Fruit fly (Drosophila melanogaster): ENCODE data around the gene Rap1.

The Rap1 gene

dm6 chr3L:1861794-1862447, at the start of gene Rap1 (continued):
- no peak for TF ChIP-seq sqz (GFP tag; optimal IDR thresholded peaks at IDR 0.05)
- TF ChIP-seq CG8388 (GFP tag; optimal IDR thresholded peaks at IDR 0.05): no peak
- peak; percentile 35; the same call in 1 of the 2 replicates for TF ChIP-seq Drgx (GFP tag; IDR thresholded peaks at IDR 0.05)
- TF ChIP-seq trem (tag; optimal IDR thresholded peaks at IDR 0.05): peak; percentile 53
- peak; percentile 43 for TF ChIP-seq shn (GFP tag; optimal IDR thresholded peaks at IDR 0.05)
- TF ChIP-seq dysf (GFP tag; IDR thresholded peaks at IDR 0.05): peak; percentile 77
- peak; percentile 75 for TF ChIP-seq Meics (GFP tag; optimal IDR thresholded peaks at IDR 0.05)
- TF ChIP-seq CG1647 (GFP tag; optimal IDR thresholded peaks at IDR 0.05): peak; percentile 63
- peak; percentile 46 for TF ChIP-seq Rx (GFP tag; IDR thresholded peaks at IDR 0.05)
- no peak for TF ChIP-seq PHDP (tag; optimal IDR thresholded peaks at IDR 0.05)
- no peak for TF ChIP-seq fd64A (GFP tag; optimal IDR thresholded peaks at IDR 0.05)
- peak; percentile 86 for TF ChIP-seq CG2129 (GFP tag; IDR thresholded peaks at IDR 0.05; ENCODE audit: partially characterized antibody)
- no peak for TF ChIP-seq CG5180 (GFP tag; optimal IDR thresholded peaks at IDR 0.05)
- no peak for TF ChIP-seq tll (GFP tag; optimal IDR thresholded peaks at IDR 0.05)
- peak; percentile 9 for TF ChIP-seq CG8359 (GFP tag; optimal IDR thresholded peaks at IDR 0.05; ENCODE audit: borderline replicate concordance)
- TF ChIP-seq dpn (GFP tag; optimal IDR thresholded peaks at IDR 0.05): peak; percentile 45 to 70
- no peak for TF ChIP-seq sc (optimal IDR thresholded peaks at IDR 0.05)
- TF ChIP-seq sc (GFP tag; optimal IDR thresholded peaks at IDR 0.05): peak; percentile 14
- no peak for TF ChIP-seq CG6813 (GFP tag; optimal IDR thresholded peaks at IDR 0.05)
- peak; percentile 78; the same call in 2 of the 3 replicates for TF ChIP-seq jigr1 (GFP tag; IDR thresholded peaks at IDR 0.05)
- peak; percentile 57 for TF ChIP-seq Dip3 (GFP tag; optimal IDR thresholded peaks at IDR 0.05)
- TF ChIP-seq CHES-1-like (GFP tag; optimal IDR thresholded peaks at IDR 0.05): peak; percentile 41
- peak; percentile 89 for TF ChIP-seq Dll (GFP tag; IDR thresholded peaks at IDR 0.05; ENCODE audit: partially characterized antibody)
- TF ChIP-seq CG16863 (GFP tag; optimal IDR thresholded peaks at IDR 0.05): peak; percentile 25
- TF ChIP-seq rib (GFP tag; IDR thresholded peaks at IDR 0.05): no peak
- no peak for TF ChIP-seq Lpt (GFP tag; optimal IDR thresholded peaks at IDR 0.05)
- peak; percentile 67 for TF ChIP-seq al (GFP tag; IDR thresholded peaks at IDR 0.05)
- no peak for TF ChIP-seq Vsx1 (GFP tag; optimal IDR thresholded peaks at IDR 0.05)
- peak; percentile 53 for TF ChIP-seq E2f2 (GFP tag; IDR thresholded peaks at IDR 0.05)
- no peak for TF ChIP-seq pan (optimal IDR thresholded peaks at IDR 0.05)
- peak in 1 of 2 experiments; percentile 70 for TF ChIP-seq pan (GFP tag; optimal IDR thresholded peaks at IDR 0.05 in 1 of 2, IDR thresholded peaks at IDR 0.05 in 1 of 2)
- TF ChIP-seq schlank (tag; optimal IDR thresholded peaks at IDR 0.05): no peak
- peak; percentile 39 for TF ChIP-seq Myb (GFP tag; optimal IDR thresholded peaks at IDR 0.05)
- no peak for TF ChIP-seq CG15601 (tag; optimal IDR thresholded peaks at IDR 0.05)
- no peak for TF ChIP-seq CG13123 (GFP tag; optimal IDR thresholded peaks at IDR 0.05)
- TF ChIP-seq CG16815 (GFP tag; optimal IDR thresholded peaks at IDR 0.05): peak; percentile 18
- no peak for TF ChIP-seq gce (GFP tag; IDR thresholded peaks at IDR 0.05)
- TF ChIP-seq sens-2 (GFP tag; IDR thresholded peaks at IDR 0.05): no peak; the same call in 1 of the 2 replicates
- peak; percentile 64; the same call in 2 of the 3 replicates for TF ChIP-seq CG2889 (GFP tag; IDR thresholded peaks at IDR 0.05)

- TF ChIP-seq dan (GFP tag; IDR thresholded peaks at IDR 0.05) (no peak), Deaf1 (tag; optimal IDR thresholded peaks at IDR 0.05) (peak; percentile 71)
Measured at dm6 chr3L:1910107-1910506, 48.1 kb upstream of the Rap1 start, which contains the start of gene dsb. TSS of gene dsb (minus strand) at chr3L:1910197.

All from whole organism, embryonic.